Worm (Caenorhabditis elegans) whole organism, L2 larva: ENCODE results near the gene F26A1.7.

Source experiments
- F13H6.1 ChIP-seq: sonication (generic microtip); optimal IDR thresholded peaks from 2 replicates; lab custom pipeline; 2016; ENCODE audit warnings: missing genetic modification characterization, missing compliant biosample characterization
- R02D3.7 ChIP-seq: fragments of 150-350 bp; optimal IDR thresholded peaks from 2 replicates; lab custom pipeline; 2014; ENCODE audit warnings: missing biosample characterization, missing genetic modification characterization
- Y55F3AM.14 ChIP-seq: fragments of 200-800 bp; sonication (Bioruptor generic); optimal IDR thresholded peaks from 2 replicates; lab custom pipeline; 2018; ENCODE audit warnings: mild to moderate bottlenecking, missing genetic modification characterization, missing compliant biosample characterization
- ZK546.5 ChIP-seq: sonication (generic microtip); optimal IDR thresholded peaks from 2 replicates; lab custom pipeline; 2017; ENCODE audit warnings: missing biosample characterization, missing genetic modification characterization
- alr-1 ChIP-seq: fragments of 150-350 bp; optimal IDR thresholded peaks from 2 replicates; lab custom pipeline; 2014; ENCODE audit warnings: missing biosample characterization, missing genetic modification characterization
- blmp-1 ChIP-seq: sonication (generic microtip); optimal IDR thresholded peaks from 2 replicates; lab custom pipeline; 2017; ENCODE audit warnings: missing genetic modification characterization, mild to moderate bottlenecking, missing compliant biosample characterization, antibody characterized with exemption, moderate library complexity; ENCODE audit not compliant: insufficient read depth
- ceh-82 ChIP-seq: fragments of 150-350 bp; optimal IDR thresholded peaks from 2 replicates; lab custom pipeline; 2014; ENCODE audit warnings: missing biosample characterization, missing genetic modification characterization
- crh-2 ChIP-seq: sonication (generic microtip); optimal IDR thresholded peaks from 2 replicates; lab custom pipeline; 2017; ENCODE audit warnings: missing biosample characterization, missing genetic modification characterization
- dmd-4 ChIP-seq: sonication (generic microtip); optimal IDR thresholded peaks from 2 replicates; lab custom pipeline; 2017; ENCODE audit warnings: missing biosample characterization, missing genetic modification characterization
- elt-1 ChIP-seq: fragments of 150-350 bp; optimal IDR thresholded peaks from 2 replicates; lab custom pipeline; 2014; ENCODE audit warnings: missing biosample characterization, missing genetic modification characterization
- elt-3 ChIP-seq: sonication (generic microtip); optimal IDR thresholded peaks from 2 replicates; lab custom pipeline; 2017; ENCODE audit warnings: missing biosample characterization, missing genetic modification characterization
- fos-1 ChIP-seq: fragments of 150-350 bp; optimal IDR thresholded peaks from 2 replicates; lab custom pipeline; 2014; ENCODE audit warnings: missing biosample characterization, missing genetic modification characterization
- gmeb-1 ChIP-seq: fragments of 150-350 bp; optimal IDR thresholded peaks from 2 replicates; lab custom pipeline; 2014; ENCODE audit warnings: missing biosample characterization, missing genetic modification characterization
- lin-11 ChIP-seq: fragments of 150-350 bp; sonication (generic microtip); optimal IDR thresholded peaks from 2 replicates; lab custom pipeline; 2014; ENCODE audit warnings: missing biosample characterization, missing genetic modification characterization, inconsistent platforms, mixed read lengths
- lin-13 ChIP-seq: fragments of 150-350 bp; optimal IDR thresholded peaks from 2 replicates; lab custom pipeline; 2014; ENCODE audit warnings: missing biosample characterization, missing genetic modification reagents, missing genetic modification characterization
- lin-39 ChIP-seq: fragments of 150-350 bp; optimal IDR thresholded peaks from 2 replicates; lab custom pipeline; 2014; ENCODE audit warnings: missing biosample characterization, missing genetic modification reagents, missing genetic modification characterization
- lsy-2 ChIP-seq, 2 experiments: fragments of 150-350 bp in 1 of 2; sonication (generic microtip) in 1 of 2; optimal IDR thresholded peaks; 2 replicates each; lab custom pipeline; 2014 to 2017; ENCODE audit warnings: missing biosample characterization in 2 of 2, missing genetic modification characterization in 2 of 2
- mab-5 ChIP-seq: fragments of 150-350 bp; optimal IDR thresholded peaks from 2 replicates; lab custom pipeline; 2014; ENCODE audit warnings: missing biosample characterization, missing genetic modification characterization
- mdl-1 ChIP-seq, 2 experiments: fragments of 150-350 bp in 1 of 2; sonication (generic microtip) in 1 of 2; optimal IDR thresholded peaks; 2 replicates each; lab custom pipeline; 2017; ENCODE audit warnings: missing biosample characterization in 2 of 2, missing genetic modification characterization in 2 of 2
- nhr-11 ChIP-seq: fragments of 150-350 bp; optimal IDR thresholded peaks from 2 replicates; lab custom pipeline; 2014; ENCODE audit warnings: missing biosample characterization, missing genetic modification characterization
- nhr-12 ChIP-seq: fragments of 150-350 bp; optimal IDR thresholded peaks from 2 replicates; lab custom pipeline; 2014; ENCODE audit warnings: missing biosample characterization, missing genetic modification characterization
- nhr-129 ChIP-seq: fragments of 150-350 bp; optimal IDR thresholded peaks from 2 replicates; lab custom pipeline; 2014; ENCODE audit warnings: missing biosample characterization, missing genetic modification characterization
- nhr-21 ChIP-seq: fragments of 150-350 bp; optimal IDR thresholded peaks from 2 replicates; lab custom pipeline; 2014; ENCODE audit warnings: missing biosample characterization, missing genetic modification characterization
- nhr-23 ChIP-seq: fragments of 150-350 bp; optimal IDR thresholded peaks from 2 replicates; lab custom pipeline; 2014; ENCODE audit warnings: missing biosample characterization, missing genetic modification reagents, missing genetic modification characterization
- nhr-237 ChIP-seq: fragments of 150-350 bp; optimal IDR thresholded peaks from 2 replicates; lab custom pipeline; 2014; ENCODE audit warnings: missing biosample characterization, missing genetic modification characterization
- nhr-25 ChIP-seq: fragments of 150-350 bp; sonication (generic microtip); optimal IDR thresholded peaks from 3 replicates; lab custom pipeline; 2014; ENCODE audit warnings: missing biosample characterization, missing genetic modification characterization
- nhr-6 ChIP-seq: fragments of 150-350 bp; optimal IDR thresholded peaks from 2 replicates; lab custom pipeline; 2014; ENCODE audit warnings: missing biosample characterization, missing genetic modification characterization
- peb-1 ChIP-seq: fragments of 150-350 bp; optimal IDR thresholded peaks from 2 replicates; lab custom pipeline; 2014; ENCODE audit warnings: missing biosample characterization, missing genetic modification characterization
- sem-4 ChIP-seq: fragments of 150-350 bp; optimal IDR thresholded peaks from 2 replicates; lab custom pipeline; 2014; ENCODE audit warnings: missing biosample characterization, missing genetic modification reagents, missing genetic modification characterization
- skn-1 ChIP-seq: sonication (generic microtip); optimal IDR thresholded peaks from 2 replicates; lab custom pipeline; 2017; ENCODE audit warnings: missing biosample characterization, missing genetic modification characterization
- sma-3 ChIP-seq: sonication (generic microtip); optimal IDR thresholded peaks from 2 replicates; lab custom pipeline; 2016; ENCODE audit warnings: missing genetic modification reagents, missing genetic modification characterization, missing compliant biosample characterization
- sma-9 ChIP-seq, 2 experiments: fragments of 150-350 bp in 1 of 2; sonication (generic microtip) in 1 of 2; optimal IDR thresholded peaks; 2 replicates each; lab custom pipeline; 2014 to 2016; ENCODE audit warnings: missing genetic modification characterization in 2 of 2, mild to moderate bottlenecking in 1 of 2, missing biosample characterization in 1 of 2, missing compliant biosample characterization in 1 of 2, missing genetic modification reagents in 1 of 2, moderate library complexity in 1 of 2
- unc-39 ChIP-seq: fragments of 150-350 bp; optimal IDR thresholded peaks from 2 replicates; lab custom pipeline; 2014; ENCODE audit warnings: missing biosample characterization, missing genetic modification characterization
- unc-55 ChIP-seq: fragments of 150-350 bp; sonication (generic microtip); optimal IDR thresholded peaks from 3 replicates; lab custom pipeline; 2014; ENCODE audit warnings: missing biosample characterization, missing genetic modification reagents, missing genetic modification characterization
- zag-1 ChIP-seq: fragments of 150-350 bp; optimal IDR thresholded peaks from 2 replicates; lab custom pipeline; 2014; ENCODE audit warnings: missing biosample characterization, missing genetic modification characterization
- ztf-11 ChIP-seq: sonication (generic microtip); optimal IDR thresholded peaks from 2 replicates; lab custom pipeline; 2017; ENCODE audit warnings: missing biosample characterization, missing genetic modification characterization
- ztf-4 ChIP-seq: fragments of 150-350 bp; optimal IDR thresholded peaks from 2 replicates; lab custom pipeline; 2014; ENCODE audit warnings: missing biosample characterization, missing genetic modification characterization

Gene F26A1.7

ce11 chrIII:4861744-4862401, 42.1 kb upstream of the F26A1.7 start, which contains the start of the genes C35D10.10 and C35D10.5:
C35D10.10 (minus strand) TSS chrIII:4861794.
C35D10.5 (plus strand) TSS chrIII:4862351.
- TF ChIP-seq unc-55, result peak; percentile 33
- no peak for TF ChIP-seq ztf-11 (tag; lab: Kevin White, UChicago)

- TF ChIP-seq ceh-82 (no peak), alr-1 (tag; lab: Kevin White, UChicago) (no peak)
Observed at ce11 chrIII:4859039-4859438, 39.3 kb upstream of the F26A1.7 start, which contains the start of gene C35D10.6. C35D10.6 (plus strand) TSS chrIII:4859339.

ce11 chrIII:4856992-4857391, 37.2 kb upstream of the F26A1.7 start:
- TF ChIP-seq unc-55, result no peak
- no peak for TF ChIP-seq skn-1
- TF ChIP-seq mdl-1 (tag; optimal IDR thresholded peaks at IDR 0.05; lab: Kevin White, UChicago), result no peak
- TF ChIP-seq F13H6.1, result no peak
- no peak for TF ChIP-seq nhr-237 (tag; lab: Kevin White, UChicago)
- no peak for TF ChIP-seq Y55F3AM.14 (GFP tag; lab: Kevin White, UChicago)

ce11 chrIII:4856109-4856508, 36.4 kb upstream of the F26A1.7 start, which contains the start of gene C35D10.7:
C35D10.7 (plus strand) TSS chrIII:4856193.
- no peak for TF ChIP-seq nhr-12
- TF ChIP-seq ztf-4 (tag; lab: Kevin White, UChicago), result no peak
- TF ChIP-seq nhr-23 (tag; lab: Kevin White, UChicago), result no peak
- TF ChIP-seq lin-39 (tag; lab: Kevin White, UChicago), result no peak
- no peak for TF ChIP-seq blmp-1 (tag; lab: Kevin White, UChicago)
- no peak for TF ChIP-seq nhr-237 (tag; lab: Kevin White, UChicago)
- TF ChIP-seq ZK546.5 (tag; lab: Kevin White, UChicago), result no peak
- TF ChIP-seq sma-3 (GFP tag; lab: Kevin White, UChicago), result no peak
- TF ChIP-seq lsy-2 (tag; optimal IDR thresholded peaks at IDR 0.05; lab: Kevin White, UChicago), result no peak
- no peak for TF ChIP-seq ceh-82
- TF ChIP-seq nhr-21, result no peak
- TF ChIP-seq fos-1 (tag; lab: Kevin White, UChicago), result no peak
- no peak for TF ChIP-seq dmd-4 (tag; lab: Kevin White, UChicago)
- no peak for TF ChIP-seq elt-1 (tag; lab: Kevin White, UChicago)
- TF ChIP-seq alr-1 (tag; lab: Kevin White, UChicago), result no peak
- no peak for TF ChIP-seq mdl-1 (tag; optimal IDR thresholded peaks at IDR 0.05; lab: Kevin White, UChicago)
- TF ChIP-seq lin-13 (GFP tag; lab: Kevin White, UChicago), result no peak
- no peak for TF ChIP-seq R02D3.7 (tag; lab: Kevin White, UChicago)

ce11 chrIII:4854918-4855317, 35.2 kb upstream of the F26A1.7 start, which contains the start of gene C35D10.8:
C35D10.8 (plus strand) TSS chrIII:4855218.
- TF ChIP-seq blmp-1 (tag; lab: Kevin White, UChicago), result no peak
- TF ChIP-seq ztf-4 (tag; lab: Kevin White, UChicago), result no peak
- TF ChIP-seq F13H6.1, result no peak
- no peak for TF ChIP-seq mdl-1 (tag; optimal IDR thresholded peaks at IDR 0.05; lab: Kevin White, UChicago)
- no peak for TF ChIP-seq nhr-11 (tag; lab: Kevin White, UChicago)
- no peak for TF ChIP-seq nhr-129 (tag; lab: Kevin White, UChicago)
- TF ChIP-seq unc-39 (tag; lab: Kevin White, UChicago), result no peak
- no peak for TF ChIP-seq unc-55
- TF ChIP-seq lin-39 (tag; lab: Kevin White, UChicago), result no peak
- no peak for TF ChIP-seq sma-9 (GFP tag; optimal IDR thresholded peaks at IDR 0.05; lab: Kevin White, UChicago)
- no peak for TF ChIP-seq sma-9 (tag; optimal IDR thresholded peaks at IDR 0.05; lab: Kevin White, UChicago)
- no peak for TF ChIP-seq crh-2 (tag; lab: Kevin White, UChicago)
- TF ChIP-seq dmd-4 (tag; lab: Kevin White, UChicago), result no peak
- no peak for TF ChIP-seq nhr-21
- TF ChIP-seq skn-1, result no peak
- no peak for TF ChIP-seq sma-3 (GFP tag; lab: Kevin White, UChicago)
- no peak for TF ChIP-seq ceh-82
- TF ChIP-seq, all 48 proteins: peak for 0

ce11 chrIII:4852025-4852424, 32.3 kb upstream of the F26A1.7 start, which contains the start of gene ced-4:
ced-4 (plus strand) TSS chrIII:4852325.
- TF ChIP-seq peb-1 (tag; lab: Kevin White, UChicago), result no peak
- TF ChIP-seq nhr-11 (tag; lab: Kevin White, UChicago), result no peak
- TF ChIP-seq ztf-4 (tag; lab: Kevin White, UChicago), result no peak
- no peak for TF ChIP-seq zag-1 (tag; lab: Kevin White, UChicago)
- TF ChIP-seq gmeb-1, result no peak
- no peak for TF ChIP-seq nhr-6 (tag; lab: Kevin White, UChicago)
- TF ChIP-seq F13H6.1, result no peak
- no peak for TF ChIP-seq dmd-4 (tag; lab: Kevin White, UChicago)
- no peak for TF ChIP-seq lin-13 (GFP tag; lab: Kevin White, UChicago)
- TF ChIP-seq nhr-21, result no peak
- TF ChIP-seq sem-4 (tag; lab: Kevin White, UChicago), result no peak
- no peak for TF ChIP-seq elt-3 (tag; lab: Kevin White, UChicago)
- no peak for TF ChIP-seq nhr-25 (tag; lab: Kevin White, UChicago)
- TF ChIP-seq skn-1, result no peak
- no peak for TF ChIP-seq nhr-23 (tag; lab: Kevin White, UChicago)
- no peak for TF ChIP-seq nhr-129 (tag; lab: Kevin White, UChicago)
- no peak for TF ChIP-seq mab-5 (tag; lab: Kevin White, UChicago)
- no peak for TF ChIP-seq lin-11 (tag; lab: Kevin White, UChicago)
